Fruit fly (Drosophila melanogaster) whole organism, adult: ENCODE measurements around the gene Megf8.

ENCODE experiments used
- CG11617 ChIP-seq: fragments of 200-800 bp; sonication (Bioruptor generic); optimal IDR thresholded peaks from 2 replicates; lab custom pipeline; 2017; ENCODE audit warnings: mild to moderate bottlenecking, missing biosample characterization, missing genetic modification reagents, missing genetic modification characterization
- CG12768 ChIP-seq: fragments of 200-800 bp; sonication (Bioruptor generic); optimal IDR thresholded peaks from 2 replicates; lab custom pipeline; 2017; ENCODE audit warnings: missing biosample characterization, missing genetic modification characterization, mild to moderate bottlenecking, moderate library complexity, missing genetic modification reagents
- CG7101 ChIP-seq: fragments of 200-800 bp; sonication (Bioruptor generic); optimal IDR thresholded peaks from 2 replicates; lab custom pipeline; 2018; ENCODE audit warnings: missing biosample characterization, mild to moderate bottlenecking, missing genetic modification characterization, moderate library complexity
- Crg-1 ChIP-seq: fragments of 200-800 bp; sonication (Bioruptor generic); optimal IDR thresholded peaks from 2 replicates; lab custom pipeline; 2016; ENCODE audit warnings: missing biosample characterization, missing genetic modification characterization
- Mnt ChIP-seq: fragments of 200-800 bp; sonication (Bioruptor generic); optimal IDR thresholded peaks from 2 replicates; lab custom pipeline; 2016; ENCODE audit warnings: missing biosample characterization, mild to moderate bottlenecking, missing genetic modification characterization
- cic ChIP-seq: fragments of 200-800 bp; sonication (Bioruptor generic); optimal IDR thresholded peaks from 2 replicates; lab custom pipeline; 2017; ENCODE audit warnings: missing biosample characterization, mild to moderate bottlenecking, missing genetic modification characterization, moderate library complexity

DNA sequence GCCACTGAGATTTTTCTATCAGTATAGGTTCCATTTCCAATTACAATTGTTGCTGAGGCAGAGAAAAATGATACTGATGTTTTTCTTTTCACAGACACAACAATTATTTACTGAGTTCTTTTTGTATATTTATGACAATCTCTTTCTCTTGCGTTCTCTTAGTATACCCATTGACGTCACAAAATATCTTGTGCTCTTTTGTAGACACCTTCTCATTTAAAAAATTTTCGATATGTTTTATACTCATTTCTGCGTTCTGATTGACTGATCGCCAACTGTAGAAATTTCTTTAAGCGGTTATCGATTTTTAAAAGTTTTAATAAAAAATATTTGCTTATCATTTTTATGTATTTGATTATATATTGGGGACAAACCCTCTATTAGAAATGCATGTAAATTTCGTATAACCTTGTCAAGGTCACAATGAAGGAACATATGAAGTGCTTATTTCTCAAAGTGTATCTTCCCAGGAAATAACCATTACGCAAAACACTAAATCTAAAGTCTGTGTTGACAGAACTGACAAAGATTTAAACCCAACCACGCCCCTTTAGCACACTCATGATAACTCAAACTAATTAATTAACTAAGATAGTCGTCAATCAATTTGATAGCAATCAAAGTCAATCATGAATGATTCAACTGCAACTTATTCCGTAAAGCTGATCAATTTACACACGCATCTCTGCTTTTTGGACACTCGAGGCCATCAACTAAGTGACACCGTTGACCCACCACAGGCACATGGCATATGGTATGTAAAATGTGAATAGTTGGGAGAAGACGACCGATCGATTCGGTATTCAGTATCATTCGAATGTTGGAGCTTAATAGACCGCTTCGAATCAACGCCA is 32.4 kb upstream of the Megf8 start, which contains the start of the genes Glyat and Tg:
- TF ChIP-seq Mnt, result no peak
- no peak for TF ChIP-seq CG12768 (GFP tag; lab: Kevin White, UChicago)
- no peak for TF ChIP-seq CG7101 (tag; lab: Kevin White, UChicago)
- no peak for TF ChIP-seq CG11617 (GFP tag; lab: Kevin White, UChicago)
- no peak for TF ChIP-seq cic
- TF ChIP-seq Crg-1 (GFP tag; lab: Kevin White, UChicago), result no peak
